Worm (Caenorhabditis elegans): ENCODE results near the gene egas-3.

- TF ChIP-seq F13H6.1 (tag; optimal IDR thresholded peaks at IDR 0.05) (no peak), dve-1 (tag; optimal IDR thresholded peaks at IDR 0.05) (no peak), pax-1 (tag; optimal IDR thresholded peaks at IDR 0.05) (no peak), sox-4 (tag; optimal IDR thresholded peaks at IDR 0.05) (no peak), nhr-11 (tag; optimal IDR thresholded peaks at IDR 0.05) (no peak), ceh-18 (tag; optimal IDR thresholded peaks at IDR 0.05) (no peak), zip-5 (tag; optimal IDR thresholded peaks at IDR 0.05) (no peak), ceh-45 (GFP tag; IDR thresholded peaks at IDR 0.05) (no peak), ama-1 (optimal IDR thresholded peaks at IDR 0.05) (no peak), ceh-34 (tag; optimal IDR thresholded peaks at IDR 0.05) (no peak), pha-2 (tag; optimal IDR thresholded peaks at IDR 0.05) (no peak), unc-42 (tag; optimal IDR thresholded peaks at IDR 0.05) (no peak), ets-4 (tag; optimal IDR thresholded peaks at IDR 0.05) (no peak), ceh-31 (tag; optimal IDR thresholded peaks at IDR 0.05) (no peak)
Observed at ce11 chrV:18627445-18627844, 8.7 kb downstream of the egas-3 start.
